Worm (Caenorhabditis elegans) whole organism, L1 larva: ENCODE measurements around the gene C02B8.3.

Experiments used
- F16B12.6 ChIP-seq: fragments of 150-350 bp; optimal IDR thresholded peaks from 2 replicates; lab custom pipeline; 2014; ENCODE audit warnings: missing biosample characterization, missing genetic modification characterization
- ama-1 ChIP-seq: fragments of 150-350 bp; optimal IDR thresholded peaks from 2 replicates; lab custom pipeline; 2014
- ceh-82 ChIP-seq, 3 experiments: fragments of 150-350 bp in 1 of 3; sonication (generic microtip) in 2 of 3; optimal IDR thresholded peaks; 2 replicates each; lab custom pipeline; 2014 to 2017; ENCODE audit warnings: missing biosample characterization in 3 of 3, missing genetic modification characterization in 3 of 3
- ceh-88 ChIP-seq: fragments of 200-800 bp; sonication (Bioruptor generic); IDR thresholded peaks from 2 replicates; pipeline ENCODE4 v1.3.6; 2022; ENCODE audit warnings: missing genetic modification characterization, missing compliant biosample characterization
- dpl-1 ChIP-seq, 3 experiments: fragments of 150-350 bp in 2 of 3; sonication (generic microtip) in 1 of 3; optimal IDR thresholded peaks; 2 replicates each; lab custom pipeline; 2014 to 2017; ENCODE audit warnings: missing biosample characterization in 3 of 3, missing genetic modification characterization in 3 of 3, missing genetic modification reagents in 3 of 3
- hlh-4 ChIP-seq: sonication (generic microtip); optimal IDR thresholded peaks from 2 replicates; lab custom pipeline; 2016; ENCODE audit warnings: mild to moderate bottlenecking, missing genetic modification characterization, missing compliant biosample characterization
- mab-9 ChIP-seq: fragments of 200-800 bp; sonication (Bioruptor generic); IDR thresholded peaks from 2 replicates; pipeline ENCODE4 v1.3.6; 2022; ENCODE audit warnings: missing genetic modification reagents, missing genetic modification characterization, missing compliant biosample characterization
- mdl-1 ChIP-seq, 2 experiments: fragments of 150-350 bp; optimal IDR thresholded peaks; 2 replicates each; lab custom pipeline; 2014 to 2017; ENCODE audit warnings: missing biosample characterization in 2 of 2, missing genetic modification characterization in 2 of 2, inconsistent platforms in 1 of 2
- mep-1 ChIP-seq: fragments of 150-350 bp; optimal IDR thresholded peaks from 2 replicates; lab custom pipeline; 2014; ENCODE audit warnings: missing biosample characterization, missing genetic modification characterization
- nhr-237 ChIP-seq: fragments of 150-350 bp; optimal IDR thresholded peaks from 2 replicates; lab custom pipeline; 2014; ENCODE audit warnings: missing biosample characterization, missing genetic modification characterization
- skn-1 ChIP-seq: fragments of 150-350 bp; optimal IDR thresholded peaks from 2 replicates; lab custom pipeline; 2014; ENCODE audit warnings: missing biosample characterization, missing genetic modification characterization
- snpc-4 ChIP-seq: fragments of 150-350 bp; optimal IDR thresholded peaks from 2 replicates; lab custom pipeline; 2014; ENCODE audit warnings: missing biosample characterization, missing genetic modification characterization
- tbx-2 ChIP-seq: sonication (generic microtip); optimal IDR thresholded peaks from 2 replicates; lab custom pipeline; 2016; ENCODE audit warnings: missing genetic modification characterization, missing compliant biosample characterization
- zag-1 ChIP-seq: fragments of 150-350 bp; optimal IDR thresholded peaks from 2 replicates; lab custom pipeline; 2014; ENCODE audit warnings: missing biosample characterization, missing genetic modification characterization

ce11 chrX:8160016-8160415 is 20.8 kb downstream of the C02B8.3 start:
- TF ChIP-seq dpl-1 (GFP tag; optimal IDR thresholded peaks at IDR 0.05; lab: Kevin White, UChicago) = peak in 2 of 3 experiments; percentile 9 to 26
- TF ChIP-seq ceh-88 (GFP tag; lab: Robert Waterston, UW) = no peak
- peak; percentile 34 for TF ChIP-seq skn-1 (tag; lab: Kevin White, UChicago)
- TF ChIP-seq F16B12.6 (tag; lab: Kevin White, UChicago) = no peak
- no peak for TF ChIP-seq hlh-4 (tag; lab: Kevin White, UChicago)
- no peak for TF ChIP-seq nhr-237 (tag; lab: Kevin White, UChicago)
- TF ChIP-seq snpc-4 (tag; lab: Kevin White, UChicago) = no peak
- no peak for TF ChIP-seq ceh-82 (tag; optimal IDR thresholded peaks at IDR 0.05; lab: Kevin White, UChicago)
- TF ChIP-seq mab-9 (GFP tag; lab: Robert Waterston, UW) = no peak
- TF ChIP-seq mdl-1 (tag; optimal IDR thresholded peaks at IDR 0.05; lab: Kevin White, UChicago) = peak in 1 of 2 experiments; percentile 45
- peak; percentile 77 for TF ChIP-seq ama-1 (lab: Kevin White, UChicago)
- TF ChIP-seq zag-1 (tag; lab: Kevin White, UChicago) = no peak
- TF ChIP-seq tbx-2 (tag; lab: Kevin White, UChicago) = peak; percentile 29
- TF ChIP-seq mep-1 (tag; lab: Kevin White, UChicago) = peak; percentile 72
